Fruit fly (Drosophila melanogaster) whole organism, embryonic: ENCODE results near the gene Kpc1.

Source experiments
- Aef1 ChIP-seq: fragments of 200-800 bp; sonication (Bioruptor generic); IDR thresholded peaks from 3 replicates; pipeline ENCODE4 v1.3.6; 2022; ENCODE audit warnings: missing biosample characterization, missing genetic modification characterization
- Atf-2 ChIP-seq: fragments of 200-800 bp; sonication (Bioruptor generic); optimal IDR thresholded peaks from 2 replicates; lab custom pipeline; 2016; ENCODE audit warnings: missing biosample characterization, missing genetic modification characterization
- BtbVII ChIP-seq: fragments of 200-800 bp; sonication (Bioruptor generic); optimal IDR thresholded peaks from 3 replicates; lab custom pipeline; 2017; ENCODE audit warnings: missing biosample characterization, mild to moderate bottlenecking, missing genetic modification characterization
- CG10565 ChIP-seq: fragments of 200-800 bp; sonication (Bioruptor generic); optimal IDR thresholded peaks from 3 replicates; lab custom pipeline; 2016; ENCODE audit warnings: missing biosample characterization, mild to moderate bottlenecking, missing genetic modification characterization
- CG11247 ChIP-seq: fragments of 200-800 bp; sonication (Bioruptor generic); IDR thresholded peaks from 2 replicates; pipeline ENCODE4 v1.3.6; 2022; ENCODE audit warnings: missing biosample characterization, missing genetic modification characterization
- CG11560 ChIP-seq: fragments of 200-800 bp; sonication (Bioruptor generic); IDR thresholded peaks from 3 replicates; pipeline ENCODE4 v1.3.6; 2022; ENCODE audit warnings: missing biosample characterization, missing genetic modification characterization
- CG14667 ChIP-seq: fragments of 200-800 bp; sonication (Bioruptor generic); IDR thresholded peaks from 2 replicates; pipeline ENCODE4 v1.3.6; 2022; ENCODE audit warnings: missing biosample characterization, missing genetic modification characterization
- CG15269 ChIP-seq: fragments of 200-800 bp; sonication (Bioruptor generic); optimal IDR thresholded peaks from 2 replicates; lab custom pipeline; 2018; ENCODE audit warnings: missing biosample characterization, mild to moderate bottlenecking, missing genetic modification characterization, moderate library complexity
- CG18476 ChIP-seq: fragments of 200-800 bp; sonication (Bioruptor generic); optimal IDR thresholded peaks from 2 replicates; lab custom pipeline; 2016; ENCODE audit warnings: missing biosample characterization, mild to moderate bottlenecking, missing genetic modification characterization
- CG2678 ChIP-seq: fragments of 200-800 bp; sonication (Bioruptor generic); optimal IDR thresholded peaks from 3 replicates; lab custom pipeline; 2019; ENCODE audit warnings: missing biosample characterization, mild to moderate bottlenecking, missing genetic modification characterization, moderate library complexity
- CG2712 ChIP-seq: fragments of 200-800 bp; optimal IDR thresholded peaks from 3 replicates; lab custom pipeline; 2019; ENCODE audit warnings: missing biosample characterization, mild to moderate bottlenecking, missing genetic modification characterization, moderate library complexity
- CG2875 ChIP-seq: fragments of 200-800 bp; sonication (Bioruptor generic); optimal IDR thresholded peaks from 2 replicates; lab custom pipeline; 2017; ENCODE audit warnings: missing biosample characterization, mild to moderate bottlenecking, missing genetic modification characterization, missing genetic modification reagents
- CG32767 ChIP-seq: fragments of 200-800 bp; sonication (Bioruptor generic); IDR thresholded peaks from 2 replicates; pipeline ENCODE4 v1.3.6; 2022; ENCODE audit warnings: missing biosample characterization, missing genetic modification characterization
- CG3847 ChIP-seq: fragments of 200-800 bp; sonication (Bioruptor generic); IDR thresholded peaks from 2 replicates; pipeline ENCODE4 v1.3.6; 2022; ENCODE audit warnings: missing biosample characterization, missing genetic modification characterization
- CG4617 ChIP-seq: fragments of 200-800 bp; sonication (Bioruptor generic); optimal IDR thresholded peaks from 3 replicates; lab custom pipeline; 2016; ENCODE audit warnings: missing biosample characterization, missing genetic modification characterization, borderline replicate concordance
- CG4707 ChIP-seq: fragments of 200-800 bp; sonication (Bioruptor generic); optimal IDR thresholded peaks from 2 replicates; lab custom pipeline; 2018; ENCODE audit warnings: missing biosample characterization, mild to moderate bottlenecking, missing genetic modification characterization, moderate library complexity
- CG5180 ChIP-seq: fragments of 200-800 bp; sonication (Bioruptor generic); optimal IDR thresholded peaks from 3 replicates; lab custom pipeline; 2017; ENCODE audit warnings: missing biosample characterization, missing genetic modification characterization, mild to moderate bottlenecking, moderate library complexity, missing genetic modification reagents
- CG7987 ChIP-seq: fragments of 200-800 bp; sonication (Bioruptor generic); optimal IDR thresholded peaks from 2 replicates; lab custom pipeline; 2018; ENCODE audit warnings: missing biosample characterization, mild to moderate bottlenecking, missing genetic modification characterization, moderate library complexity
- CG8089 ChIP-seq: fragments of 200-800 bp; sonication (Bioruptor generic); optimal IDR thresholded peaks from 3 replicates; lab custom pipeline; 2016; ENCODE audit warnings: missing biosample characterization, missing genetic modification characterization
- CG8388 ChIP-seq: fragments of 200-800 bp; sonication (Bioruptor generic); optimal IDR thresholded peaks from 2 replicates; lab custom pipeline; 2019; ENCODE audit warnings: missing biosample characterization, mild to moderate bottlenecking, missing genetic modification characterization, moderate library complexity
- CG8765 ChIP-seq: fragments of 200-800 bp; sonication (Bioruptor generic); IDR thresholded peaks from 2 replicates; pipeline ENCODE4 v1.3.6; 2022; ENCODE audit warnings: missing biosample characterization, missing genetic modification characterization
- Chrac-16 ChIP-seq: fragments of 200-800 bp; sonication (Bioruptor generic); optimal IDR thresholded peaks from 3 replicates; lab custom pipeline; 2016; ENCODE audit warnings: missing biosample characterization, missing genetic modification characterization
- E2f2 ChIP-seq: fragments of 200-800 bp; sonication (Bioruptor generic); IDR thresholded peaks from 2 replicates; pipeline ENCODE4 v1.3.6; 2022; ENCODE audit warnings: missing biosample characterization, missing genetic modification characterization
- Ets97D ChIP-seq: fragments of 200-800 bp; sonication (Bioruptor generic); optimal IDR thresholded peaks from 3 replicates; lab custom pipeline; 2016; ENCODE audit warnings: missing biosample characterization, missing genetic modification characterization
- Hey ChIP-seq: fragments of 200-800 bp; sonication (Bioruptor generic); optimal IDR thresholded peaks from 3 replicates; lab custom pipeline; 2018; ENCODE audit warnings: missing biosample characterization, mild to moderate bottlenecking, missing genetic modification characterization
- Kr ChIP-seq: fragments of 200-800 bp; sonication (Bioruptor generic); optimal IDR thresholded peaks from 2 replicates; lab custom pipeline; 2017; ENCODE audit warnings: missing biosample characterization, mild to moderate bottlenecking, missing genetic modification characterization
- Med ChIP-seq: fragments of 200-800 bp; sonication (Bioruptor generic); peaks from one replicate; lab custom pipeline; 2016; ENCODE audit warnings: missing biosample characterization, missing genetic modification characterization, mild to moderate bottlenecking, inconsistent platforms, moderate library complexity
- Mrtf ChIP-seq: fragments of 200-800 bp; sonication (Bioruptor generic); IDR thresholded peaks from 3 replicates; pipeline ENCODE4 v1.3.6; 2022; ENCODE audit warnings: missing biosample characterization, missing genetic modification characterization
- Rfx ChIP-seq: fragments of 200-800 bp; sonication (Bioruptor generic); IDR thresholded peaks from 2 replicates; pipeline ENCODE4 v1.3.6; 2022; ENCODE audit warnings: missing biosample characterization, missing genetic modification characterization
- Rx ChIP-seq: fragments of 200-800 bp; sonication (Bioruptor generic); IDR thresholded peaks from 2 replicates; pipeline ENCODE4 v1.3.6; 2022; ENCODE audit warnings: missing biosample characterization, missing genetic modification characterization
- al ChIP-seq: fragments of 200-800 bp; sonication (Bioruptor generic); IDR thresholded peaks from 2 replicates; pipeline ENCODE4 v1.3.6; 2022; ENCODE audit warnings: missing biosample characterization, missing genetic modification characterization
- ara ChIP-seq: fragments of 200-800 bp; sonication (Bioruptor generic); IDR thresholded peaks from 2 replicates; pipeline ENCODE4 v1.3.6; 2022; ENCODE audit warnings: missing biosample characterization, missing genetic modification characterization
- bowl ChIP-seq: fragments of 200-800 bp; sonication (Bioruptor generic); IDR thresholded peaks from 2 replicates; pipeline ENCODE4 v1.3.6; 2022; ENCODE audit warnings: missing biosample characterization, missing genetic modification characterization
- cad ChIP-seq: fragments of >200 bp; optimal IDR thresholded peaks from 2 replicates; lab custom pipeline; 2017; ENCODE audit warnings: missing biosample characterization, missing genetic modification characterization
- chif ChIP-seq, 2 experiments: fragments of 200-800 bp; sonication (Bioruptor generic); optimal IDR thresholded peaks; 3 replicates each; lab custom pipeline; 2016; ENCODE audit warnings: missing biosample characterization in 2 of 2, missing genetic modification characterization in 2 of 2
- crc ChIP-seq: fragments of 200-800 bp; sonication (Bioruptor generic); optimal IDR thresholded peaks from 2 replicates; lab custom pipeline; 2016; ENCODE audit warnings: missing biosample characterization, missing genetic modification characterization
- dati ChIP-seq: fragments of 200-800 bp; sonication (Bioruptor generic); IDR thresholded peaks from 2 replicates; pipeline ENCODE4 v1.3.6; 2022; ENCODE audit warnings: missing biosample characterization, missing genetic modification characterization
- esg ChIP-seq: fragments of 200-800 bp; sonication (Bioruptor generic); conservative IDR thresholded peaks from 2 replicates; pipeline ENCODE4 v1.3.6; 2022; ENCODE audit warnings: missing biosample characterization, missing genetic modification characterization
- gsb ChIP-seq: fragments of 200-800 bp; sonication (Bioruptor generic); IDR thresholded peaks from 2 replicates; pipeline ENCODE4 v1.3.6; 2022; ENCODE audit warnings: missing biosample characterization, missing genetic modification characterization
- gsb-n ChIP-seq: fragments of 200-800 bp; sonication (Bioruptor generic); optimal IDR thresholded peaks from 3 replicates; lab custom pipeline; 2018; ENCODE audit warnings: missing biosample characterization, mild to moderate bottlenecking, missing genetic modification characterization
- kni ChIP-seq: fragments of 200-800 bp; sonication (Bioruptor generic); optimal IDR thresholded peaks from 3 replicates; lab custom pipeline; 2017; ENCODE audit warnings: mild to moderate bottlenecking, missing biosample characterization, missing genetic modification reagents, missing genetic modification characterization
- mam ChIP-seq: fragments of 200-800 bp; sonication (Bioruptor generic); optimal IDR thresholded peaks from 3 replicates; lab custom pipeline; 2016; ENCODE audit warnings: missing biosample characterization, missing genetic modification characterization
- peb ChIP-seq: fragments of 200-800 bp; sonication (Bioruptor generic); IDR thresholded peaks from 2 replicates; pipeline ENCODE4 v1.3.6; 2022; ENCODE audit warnings: missing biosample characterization, missing genetic modification characterization
- sim ChIP-seq: fragments of 200-800 bp; sonication (Bioruptor generic); IDR thresholded peaks from 2 replicates; pipeline ENCODE4 v1.3.6; 2022; ENCODE audit warnings: missing biosample characterization, missing genetic modification characterization
- sima ChIP-seq: fragments of 200-800 bp; sonication (Bioruptor generic); optimal IDR thresholded peaks from 2 replicates; lab custom pipeline; 2016; ENCODE audit warnings: missing biosample characterization, missing genetic modification characterization
- sqz ChIP-seq: fragments of 200-800 bp; sonication (Bioruptor generic); optimal IDR thresholded peaks from 3 replicates; lab custom pipeline; 2018; ENCODE audit warnings: missing biosample characterization, mild to moderate bottlenecking, missing genetic modification characterization
- stc ChIP-seq: fragments of 200-800 bp; sonication (Bioruptor generic); IDR thresholded peaks from 2 replicates; pipeline ENCODE4 v1.3.6; 2022; ENCODE audit warnings: missing biosample characterization, missing genetic modification characterization
- tup ChIP-seq: fragments of 200-800 bp; sonication (Bioruptor generic); optimal IDR thresholded peaks from 2 replicates; lab custom pipeline; 2016; ENCODE audit warnings: missing biosample characterization, mild to moderate bottlenecking, missing genetic modification characterization, moderate library complexity
- wor ChIP-seq: fragments of 200-800 bp; sonication (Bioruptor generic); IDR thresholded peaks from 2 replicates; pipeline ENCODE4 v1.3.6; 2022; ENCODE audit warnings: missing biosample characterization, missing genetic modification characterization

Kpc1 gene

dm6 chr3R:15242186-15243045 lies 46.4 kb upstream of the Kpc1 start, which contains the start of the genes tefu and Hsc70-4 (continued):
- peak; percentile 72 for TF ChIP-seq Ets97D (GFP tag; lab: Kevin White, UChicago)
- peak; percentile 83 for TF ChIP-seq Mrtf
- peak; percentile 53 for TF ChIP-seq CG8089
- peak; percentile 48; the same call in 1 of the 2 replicates for TF ChIP-seq CG11247
- TF ChIP-seq CG2678, result no peak
- TF ChIP-seq wor, result peak; percentile 60
- TF ChIP-seq CG2712 (tag; lab: Kevin White, UChicago), result no peak
- TF ChIP-seq peb (GFP tag; lab: Robert Waterston, UW), result peak; percentile 49; the same call in 1 of the 2 replicates
- TF ChIP-seq gsb-n (tag; lab: Kevin White, UChicago), result peak; percentile 55
- peak in 1 of 2 experiments; percentile 83 for TF ChIP-seq chif (GFP tag; optimal IDR thresholded peaks at IDR 0.05; lab: Kevin White, UChicago)
- TF ChIP-seq Chrac-16 (GFP tag; lab: Kevin White, UChicago), result peak; percentile 81
- peak; percentile 63 for TF ChIP-seq Atf-2 (GFP tag; lab: Kevin White, UChicago)
- peak; percentile 71 for TF ChIP-seq E2f2 (GFP tag; lab: Robert Waterston, UW)
- peak; percentile 74 for TF ChIP-seq esg (GFP tag; lab: Robert Waterston, UW)
- peak; percentile 60; the same call in 1 of the 2 replicates for TF ChIP-seq CG32767 (GFP tag; lab: Robert Waterston, UW)
- TF ChIP-seq ara (GFP tag; lab: Robert Waterston, UW), result peak; percentile 70
- TF ChIP-seq gsb, result 0 out of 2 replicates have a peak, but pooled peaks have one; percentile 43
- no peak for TF ChIP-seq CG2875
- peak; percentile 68 for TF ChIP-seq Rx (GFP tag; lab: Robert Waterston, UW)
- TF ChIP-seq sqz (GFP tag; lab: Kevin White, UChicago), result peak; percentile 95
- TF ChIP-seq bowl, result no peak
- TF ChIP-seq Rfx (GFP tag; lab: Robert Waterston, UW), result peak; percentile 88
- TF ChIP-seq sim (GFP tag; lab: Robert Waterston, UW), result 0 out of 2 replicates have a peak, but pooled peaks have one; percentile 11
- TF ChIP-seq Aef1 (GFP tag; lab: Robert Waterston, UW), result peak; percentile 86
- TF ChIP-seq Kr (GFP tag; lab: Kevin White, UChicago), result no peak
- peak; percentile 27; the same call in 1 of the 3 replicates for TF ChIP-seq CG11560
- no peak for TF ChIP-seq cad (GFP tag; lab: Kevin White, UChicago)
- TF ChIP-seq al (GFP tag; lab: Robert Waterston, UW), result peak; percentile 82
- TF ChIP-seq CG4617 (GFP tag; lab: Kevin White, UChicago), result peak; percentile 38
- TF ChIP-seq Hey (tag; lab: Kevin White, UChicago), result no peak
- no peak for TF ChIP-seq CG5180
- peak; percentile 11 for TF ChIP-seq BtbVII
- TF ChIP-seq stc, result 0 out of 2 replicates have a peak, but pooled peaks have one; percentile 29
- no peak for TF ChIP-seq CG4707 (GFP tag; lab: Kevin White, UChicago)
- peak; percentile 8 for TF ChIP-seq crc (GFP tag; lab: Kevin White, UChicago)
- TF ChIP-seq CG18476 (GFP tag; lab: Kevin White, UChicago), result peak; percentile 33
- TF ChIP-seq CG14667, result peak; percentile 77
- peak; percentile 50 for TF ChIP-seq tup (GFP tag; lab: Kevin White, UChicago)
- no peak for TF ChIP-seq dati (GFP tag; lab: Robert Waterston, UW)
- TF ChIP-seq kni, result peak; percentile 54
- peak; percentile 94 for TF ChIP-seq Med
- TF ChIP-seq CG3847 (GFP tag; lab: Robert Waterston, UW), result peak; percentile 88
- TF ChIP-seq CG7987 (GFP tag; lab: Kevin White, UChicago), result peak; percentile 14
- TF ChIP-seq CG15269 (tag; lab: Kevin White, UChicago), result peak; percentile 0
- peak; percentile 88 for TF ChIP-seq mam (GFP tag; lab: Kevin White, UChicago)
- TF ChIP-seq CG10565 (GFP tag; lab: Kevin White, UChicago), result no peak
- TF ChIP-seq CG8388 (GFP tag; lab: Kevin White, UChicago), result peak; percentile 50
- TF ChIP-seq CG8765 (GFP tag; lab: Robert Waterston, UW), result peak; percentile 78
- peak; percentile 12 for TF ChIP-seq sima (GFP tag; lab: Kevin White, UChicago)
